Fruit fly (Drosophila melanogaster) whole organism, prepupa: Measurements from ENCODE around the gene CG2972.

Source experiments
- Blimp-1 ChIP-seq: fragments of 200-800 bp; sonication (Bioruptor generic); optimal IDR thresholded peaks from 3 replicates; lab custom pipeline; 2017; ENCODE audit warnings: missing biosample characterization, missing genetic modification characterization, mild to moderate bottlenecking, moderate library complexity, missing genetic modification reagents
- CG10631 ChIP-seq: fragments of 200-800 bp; sonication (Bioruptor generic); optimal IDR thresholded peaks from 2 replicates; lab custom pipeline; 2016; ENCODE audit warnings: missing biosample characterization, missing genetic modification characterization
- CG10669 ChIP-seq: fragments of 200-800 bp; sonication (Bioruptor generic); optimal IDR thresholded peaks from 3 replicates; lab custom pipeline; 2018; ENCODE audit warnings: missing biosample characterization, mild to moderate bottlenecking, missing genetic modification characterization, moderate library complexity
- CG11762 ChIP-seq: fragments of 200-800 bp; sonication (Bioruptor generic); optimal IDR thresholded peaks from 3 replicates; lab custom pipeline; 2016; ENCODE audit warnings: missing biosample characterization, missing genetic modification characterization; ENCODE audit not compliant: insufficient read depth
- CG11902 ChIP-seq: fragments of 200-800 bp; sonication (Bioruptor generic); optimal IDR thresholded peaks from 3 replicates; lab custom pipeline; 2016; ENCODE audit warnings: missing biosample characterization, missing genetic modification characterization
- CG16779 ChIP-seq: fragments of 200-800 bp; sonication (Bioruptor generic); optimal IDR thresholded peaks from 3 replicates; lab custom pipeline; 2017; ENCODE audit warnings: missing biosample characterization, mild to moderate bottlenecking, missing genetic modification characterization
- CG3032 ChIP-seq: fragments of 200-800 bp; optimal IDR thresholded peaks from 2 replicates; lab custom pipeline; 2019; ENCODE audit warnings: missing biosample characterization, mild to moderate bottlenecking, missing genetic modification characterization, moderate library complexity
- CG3919 ChIP-seq: fragments of 200-800 bp; sonication (Bioruptor generic); optimal IDR thresholded peaks from 3 replicates; lab custom pipeline; 2016; ENCODE audit warnings: missing biosample characterization, missing genetic modification characterization
- CG4318 ChIP-seq: fragments of 200-800 bp; sonication (Bioruptor generic); optimal IDR thresholded peaks from 3 replicates; lab custom pipeline; 2017; ENCODE audit warnings: missing biosample characterization, mild to moderate bottlenecking, missing genetic modification characterization
- CG6163 ChIP-seq: fragments of 200-800 bp; sonication (Bioruptor generic); IDR thresholded peaks from 3 replicates; pipeline ENCODE4 v1.3.6; 2022; ENCODE audit warnings: missing biosample characterization, missing genetic modification characterization
- CG6276 ChIP-seq: fragments of 200-800 bp; sonication (Bioruptor generic); optimal IDR thresholded peaks from 2 replicates; lab custom pipeline; 2017; ENCODE audit warnings: missing biosample characterization, mild to moderate bottlenecking, missing genetic modification characterization
- CG6808 ChIP-seq: fragments of 200-800 bp; sonication (Bioruptor generic); optimal IDR thresholded peaks from 3 replicates; lab custom pipeline; 2017; ENCODE audit warnings: missing biosample characterization, missing genetic modification characterization, mild to moderate bottlenecking, moderate library complexity, missing genetic modification reagents
- CG6854 ChIP-seq: fragments of 200-800 bp; sonication (Bioruptor generic); optimal IDR thresholded peaks from 2 replicates; lab custom pipeline; 2017; ENCODE audit warnings: missing biosample characterization, mild to moderate bottlenecking, missing genetic modification characterization
- CG7368 ChIP-seq: fragments of 200-800 bp; sonication (Bioruptor generic); optimal IDR thresholded peaks from 3 replicates; lab custom pipeline; 2016; ENCODE audit warnings: missing biosample characterization, missing genetic modification characterization
- CG8319 ChIP-seq: fragments of 200-800 bp; sonication (Bioruptor generic); optimal IDR thresholded peaks from 3 replicates; lab custom pipeline; 2016; ENCODE audit warnings: missing biosample characterization, missing genetic modification characterization
- CG8632 ChIP-seq: fragments of 200-800 bp; sonication (Bioruptor generic); optimal IDR thresholded peaks from 3 replicates; lab custom pipeline; 2016; ENCODE audit warnings: missing biosample characterization, missing genetic modification characterization
- CG9139 ChIP-seq: fragments of 200-800 bp; sonication (Bioruptor generic); optimal IDR thresholded peaks from 3 replicates; lab custom pipeline; 2017; ENCODE audit warnings: missing biosample characterization, mild to moderate bottlenecking, missing genetic modification characterization
- Eip78C ChIP-seq: fragments of 200-800 bp; sonication (Bioruptor generic); peaks from one replicate; lab custom pipeline; 2016; ENCODE audit warnings: missing biosample characterization, missing genetic modification characterization
- Eip93F ChIP-seq: fragments of 200-800 bp; sonication (Bioruptor generic); optimal IDR thresholded peaks from 2 replicates; lab custom pipeline; 2016; ENCODE audit warnings: missing biosample characterization, mild to moderate bottlenecking, missing genetic modification characterization
- Ets21C ChIP-seq: fragments of 200-800 bp; sonication (Bioruptor generic); optimal IDR thresholded peaks from 3 replicates; lab custom pipeline; 2016; ENCODE audit warnings: missing biosample characterization, missing genetic modification characterization
- Ets96B ChIP-seq: fragments of 200-800 bp; optimal IDR thresholded peaks from 2 replicates; lab custom pipeline; 2019; ENCODE audit warnings: missing biosample characterization, mild to moderate bottlenecking, missing genetic modification characterization, moderate library complexity
- Gug ChIP-seq: fragments of 200-800 bp; sonication (Bioruptor generic); IDR thresholded peaks from 2 replicates; pipeline ENCODE4 v1.3.6; 2022; ENCODE audit warnings: missing biosample characterization, missing genetic modification characterization
- Hr38 ChIP-seq: sonication (Bioruptor generic); optimal IDR thresholded peaks from 2 replicates; lab custom pipeline; 2016; ENCODE audit warnings: missing biosample characterization, missing genetic modification characterization
- Hr4 ChIP-seq: fragments of 200-800 bp; sonication (Bioruptor generic); optimal IDR thresholded peaks from 3 replicates; lab custom pipeline; 2016; ENCODE audit warnings: missing biosample characterization, missing genetic modification characterization
- Lpt ChIP-seq: fragments of 200-800 bp; sonication (Bioruptor generic); optimal IDR thresholded peaks from 3 replicates; lab custom pipeline; 2016; ENCODE audit warnings: missing biosample characterization, missing genetic modification characterization
- OdsH ChIP-seq: fragments of 200-800 bp; sonication (Bioruptor generic); optimal IDR thresholded peaks from 3 replicates; lab custom pipeline; 2016; ENCODE audit warnings: missing biosample characterization, missing genetic modification characterization
- Smox ChIP-seq: fragments of 200-800 bp; sonication (Bioruptor generic); optimal IDR thresholded peaks from 3 replicates; lab custom pipeline; 2016; ENCODE audit warnings: missing biosample characterization, missing genetic modification characterization
- Sox14 ChIP-seq: fragments of 200-800 bp; sonication (Bioruptor generic); optimal IDR thresholded peaks from 3 replicates; lab custom pipeline; 2016; ENCODE audit warnings: missing biosample characterization, missing genetic modification characterization
- Sox15 ChIP-seq: fragments of 200-800 bp; sonication (Bioruptor generic); optimal IDR thresholded peaks from 3 replicates; lab custom pipeline; 2016; ENCODE audit warnings: missing biosample characterization, missing genetic modification characterization
- achi ChIP-seq: fragments of 200-800 bp; sonication (Bioruptor generic); optimal IDR thresholded peaks from 3 replicates; lab custom pipeline; 2016; ENCODE audit warnings: missing biosample characterization, missing genetic modification characterization
- acj6 ChIP-seq: fragments of 200-800 bp; sonication (Bioruptor generic); optimal IDR thresholded peaks from 3 replicates; lab custom pipeline; 2016; ENCODE audit warnings: missing biosample characterization, missing genetic modification characterization
- cyc ChIP-seq: fragments of 200-800 bp; sonication (Bioruptor generic); optimal IDR thresholded peaks from 3 replicates; lab custom pipeline; 2016; ENCODE audit warnings: missing biosample characterization, missing genetic modification characterization
- dsx ChIP-seq: fragments of 200-800 bp; optimal IDR thresholded peaks from 3 replicates; lab custom pipeline; 2019; ENCODE audit warnings: missing biosample characterization, mild to moderate bottlenecking, missing genetic modification characterization, moderate library complexity; ENCODE audit not compliant: poor library complexity, severe bottlenecking
- eg ChIP-seq: fragments of 200-800 bp; sonication (Bioruptor generic); IDR thresholded peaks from 3 replicates; pipeline ENCODE4 v1.3.6; 2022; ENCODE audit warnings: missing biosample characterization, missing genetic modification characterization
- fd59A ChIP-seq: fragments of 200-800 bp; sonication (Bioruptor generic); optimal IDR thresholded peaks from 2 replicates; lab custom pipeline; 2017; ENCODE audit warnings: missing biosample characterization, mild to moderate bottlenecking, missing genetic modification characterization, missing genetic modification reagents
- fd85E ChIP-seq: fragments of 200-800 bp; sonication (Bioruptor generic); optimal IDR thresholded peaks from 3 replicates; lab custom pipeline; 2016; ENCODE audit warnings: missing biosample characterization, missing genetic modification characterization
- fkh ChIP-seq: fragments of 200-800 bp; sonication (Bioruptor generic); optimal IDR thresholded peaks from 3 replicates; lab custom pipeline; 2017; ENCODE audit warnings: missing biosample characterization, mild to moderate bottlenecking, missing genetic modification characterization, moderate library complexity
- lz ChIP-seq: fragments of 200-800 bp; sonication (Bioruptor generic); optimal IDR thresholded peaks from 3 replicates; lab custom pipeline; 2016; ENCODE audit warnings: missing biosample characterization, missing genetic modification characterization
- net ChIP-seq: fragments of 200-800 bp; sonication (Bioruptor generic); optimal IDR thresholded peaks from 3 replicates; lab custom pipeline; 2016; ENCODE audit warnings: missing biosample characterization, missing genetic modification characterization
- pdm3 ChIP-seq: fragments of 200-800 bp; sonication (Bioruptor generic); optimal IDR thresholded peaks from 3 replicates; lab custom pipeline; 2016; ENCODE audit warnings: missing biosample characterization, missing genetic modification characterization
- salr ChIP-seq, 2 experiments: fragments of 200-800 bp; sonication (Bioruptor generic); optimal IDR thresholded peaks; 3 replicates each; lab custom pipeline; 2016 to 2018; ENCODE audit warnings: missing biosample characterization in 2 of 2, missing genetic modification characterization in 2 of 2, mild to moderate bottlenecking in 1 of 2
- ss ChIP-seq, 2 experiments: fragments of 200-800 bp; sonication (Bioruptor generic); optimal IDR thresholded peaks; 2 replicates in 1 of 2; 3 replicates in 1 of 2; lab custom pipeline; 2017 to 2018; ENCODE audit warnings: mild to moderate bottlenecking in 2 of 2, missing biosample characterization in 2 of 2, missing genetic modification characterization in 2 of 2, moderate library complexity in 1 of 2
- topi ChIP-seq: fragments of 200-800 bp; sonication (Bioruptor generic); optimal IDR thresholded peaks from 3 replicates; lab custom pipeline; 2016; ENCODE audit warnings: missing biosample characterization, missing genetic modification characterization

CG2972 gene

dm6 chrX:10086095-10086888 lies 3.3 kb downstream of the CG2972 start, which contains the start of the genes Naxe and RhoU (continued):
- TF ChIP-seq Eip93F (GFP tag; lab: Kevin White, UChicago) (no peak), ss (GFP tag; optimal IDR thresholded peaks at IDR 0.05; lab: Kevin White, UChicago) (no peak), CG6163 (GFP tag; lab: Robert Waterston, UW) (peak; percentile 43; the same call in 2 of the 3 replicates), fd85E (GFP tag; lab: Kevin White, UChicago) (no peak), Gug (peak; percentile 18; the same call in 1 of the 2 replicates), Blimp-1 (GFP tag; lab: Kevin White, UChicago) (no peak), CG3919 (GFP tag; lab: Kevin White, UChicago) (no peak), lz (GFP tag; lab: Kevin White, UChicago) (peak; percentile 50), fd59A (GFP tag; lab: Kevin White, UChicago) (no peak), pdm3 (GFP tag; lab: Kevin White, UChicago) (peak; percentile 47), CG4318 (no peak), topi (GFP tag; lab: Kevin White, UChicago) (no peak), OdsH (GFP tag; lab: Kevin White, UChicago) (no peak), net (GFP tag; lab: Kevin White, UChicago) (no peak), CG9139 (GFP tag; lab: Kevin White, UChicago) (no peak), Ets21C (GFP tag; lab: Kevin White, UChicago) (peak; percentile 25), CG10669 (no peak), cyc (GFP tag; lab: Kevin White, UChicago) (peak; percentile 31), CG6276 (GFP tag; lab: Kevin White, UChicago) (no peak)

DNA sequence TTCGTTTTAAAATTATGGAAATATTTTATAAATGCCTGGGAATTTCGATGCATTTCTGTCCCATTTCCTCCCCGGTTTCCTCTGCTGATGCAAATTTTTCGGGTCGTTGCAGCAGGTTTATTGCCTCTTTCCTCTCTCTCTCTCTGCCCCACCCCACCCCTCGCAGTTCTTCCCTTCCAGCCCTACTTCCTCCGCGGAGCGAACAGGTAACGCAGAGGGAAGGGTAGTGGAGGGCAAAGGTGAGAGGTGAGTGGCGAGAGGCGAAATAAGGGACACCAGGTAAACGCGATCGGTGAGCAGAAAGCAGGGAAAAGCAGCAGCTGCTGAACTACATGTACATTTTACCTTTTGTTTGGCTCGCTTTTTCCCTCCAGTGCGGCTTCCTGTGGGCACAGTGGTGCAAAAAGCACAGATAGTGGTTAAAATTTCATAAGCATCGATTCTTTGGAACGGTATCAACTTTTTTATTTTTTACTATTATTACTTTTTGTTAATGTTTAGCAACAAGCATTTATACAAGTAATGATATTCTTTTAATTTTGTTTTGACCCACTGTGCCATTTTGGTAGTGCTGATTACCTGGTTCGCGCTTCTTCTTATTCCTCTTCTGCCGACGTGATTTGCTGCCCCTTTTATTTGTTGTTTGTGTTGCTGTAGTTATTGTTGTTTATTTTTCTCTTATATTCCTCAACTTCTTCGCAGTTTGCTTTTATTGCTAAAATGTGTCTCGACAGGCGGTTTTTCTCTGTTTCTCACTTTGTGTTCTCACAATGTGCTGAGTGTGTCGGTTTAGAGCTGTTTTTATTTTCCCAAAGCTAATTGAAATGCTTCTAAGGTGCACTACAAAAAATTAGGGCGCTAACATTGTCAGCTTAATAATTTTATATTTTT lies 5.3 kb downstream of the CG2972 start:
- TF ChIP-seq Eip93F (GFP tag; lab: Kevin White, UChicago) (peak; percentile 2), salr (GFP tag; optimal IDR thresholded peaks at IDR 0.05; lab: Kevin White, UChicago) (peak; percentile 21 to 49), Ets21C (GFP tag; lab: Kevin White, UChicago) (peak; percentile 69), Hr38 (GFP tag; lab: Kevin White, UChicago) (no peak), CG6163 (GFP tag; lab: Robert Waterston, UW) (peak; percentile 69), CG10631 (GFP tag; lab: Kevin White, UChicago) (peak; percentile 77), Gug (0 out of 2 replicates have a peak, but pooled peaks have one; percentile 13), CG6854 (GFP tag; lab: Kevin White, UChicago) (peak; percentile 71), fd59A (GFP tag; lab: Kevin White, UChicago) (peak; percentile 71), CG6276 (GFP tag; lab: Kevin White, UChicago) (peak; percentile 53), lz (GFP tag; lab: Kevin White, UChicago) (peak; percentile 84), topi (GFP tag; lab: Kevin White, UChicago) (peak; percentile 85), CG8319 (GFP tag; lab: Kevin White, UChicago) (peak; percentile 75), cyc (GFP tag; lab: Kevin White, UChicago) (peak; percentile 67), Eip78C (GFP tag; lab: Kevin White, UChicago) (peak; percentile 96), CG6808 (peak; percentile 77), Smox (peak; percentile 86), CG3032 (tag; lab: Kevin White, UChicago) (peak; percentile 74), Ets96B (tag; lab: Kevin White, UChicago) (peak; percentile 78), Sox14 (GFP tag; lab: Kevin White, UChicago) (peak; percentile 81), CG7368 (GFP tag; lab: Kevin White, UChicago) (peak; percentile 63), achi (GFP tag; lab: Kevin White, UChicago) (peak; percentile 81), Sox15 (GFP tag; lab: Kevin White, UChicago) (peak; percentile 73), CG16779 (tag; lab: Kevin White, UChicago) (peak; percentile 56), net (GFP tag; lab: Kevin White, UChicago) (peak; percentile 76), fd85E (GFP tag; lab: Kevin White, UChicago) (peak; percentile 30), Lpt (GFP tag; lab: Kevin White, UChicago) (peak; percentile 51), Blimp-1 (GFP tag; lab: Kevin White, UChicago) (peak; percentile 21), CG11762 (GFP tag; lab: Kevin White, UChicago) (peak; percentile 67), Hr4 (peak; percentile 59), fkh (no peak), dsx (GFP tag; lab: Kevin White, UChicago) (peak; percentile 60), acj6 (GFP tag; lab: Kevin White, UChicago) (peak; percentile 76), eg (GFP tag; lab: Robert Waterston, UW) (peak; percentile 70; the same call in 2 of the 3 replicates), CG8632 (GFP tag; lab: Kevin White, UChicago) (peak; percentile 84), CG11902 (GFP tag; lab: Kevin White, UChicago) (peak; percentile 53), CG3919 (GFP tag; lab: Kevin White, UChicago) (peak; percentile 78)
